Fruit fly (Drosophila melanogaster): ENCODE data around the gene TwdlJ.

Gene TwdlJ

DNA sequence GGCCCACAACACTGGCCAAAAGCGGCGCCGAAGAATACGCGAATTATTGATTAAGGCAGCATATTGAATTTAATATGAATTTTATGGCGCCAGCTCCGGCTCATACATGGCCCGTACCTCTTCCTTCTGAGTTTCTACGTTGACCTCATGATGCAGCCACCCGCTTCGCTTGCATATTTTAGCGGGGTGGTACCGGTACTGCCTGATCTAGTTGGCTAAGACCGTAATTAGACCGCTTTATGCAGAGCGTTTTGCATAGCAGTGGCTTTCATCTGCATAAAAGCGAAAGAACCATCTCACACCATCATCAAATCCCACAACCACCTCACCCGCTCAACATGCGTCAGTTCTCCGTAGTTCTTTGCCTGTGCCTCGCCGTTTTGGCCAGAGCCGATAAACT lies at the start of gene TwdlJ:
Gene TwdlJ, plus strand, starts transcription at position 301 of the 400 bp plus-strand sequence.
- TF ChIP-seq noc (tag; optimal IDR thresholded peaks at IDR 0.05) = no peak

DNA sequence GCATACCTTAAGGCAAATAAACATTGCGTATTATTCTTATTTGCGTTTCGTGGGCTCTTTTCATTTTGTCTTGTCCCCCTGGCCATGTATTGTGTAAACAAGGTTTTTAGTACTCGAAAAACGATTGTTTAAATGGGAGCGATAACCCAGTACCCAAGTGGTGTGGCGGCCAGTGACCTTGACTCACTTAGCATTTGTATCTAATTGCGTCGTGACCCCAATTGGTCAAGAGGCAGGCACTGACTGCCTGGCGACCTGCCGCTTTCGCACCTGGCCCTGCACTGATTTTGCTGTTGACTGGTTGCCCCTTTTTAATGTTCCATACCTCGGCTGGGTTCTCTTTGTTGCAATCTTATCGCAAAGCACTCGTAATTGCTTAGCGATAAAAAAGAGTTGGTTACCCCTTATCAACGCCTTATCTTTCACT lies 41.5 kb upstream of the TwdlJ start:
- no peak for TF ChIP-seq noc (tag; optimal IDR thresholded peaks at IDR 0.05)

DNA sequence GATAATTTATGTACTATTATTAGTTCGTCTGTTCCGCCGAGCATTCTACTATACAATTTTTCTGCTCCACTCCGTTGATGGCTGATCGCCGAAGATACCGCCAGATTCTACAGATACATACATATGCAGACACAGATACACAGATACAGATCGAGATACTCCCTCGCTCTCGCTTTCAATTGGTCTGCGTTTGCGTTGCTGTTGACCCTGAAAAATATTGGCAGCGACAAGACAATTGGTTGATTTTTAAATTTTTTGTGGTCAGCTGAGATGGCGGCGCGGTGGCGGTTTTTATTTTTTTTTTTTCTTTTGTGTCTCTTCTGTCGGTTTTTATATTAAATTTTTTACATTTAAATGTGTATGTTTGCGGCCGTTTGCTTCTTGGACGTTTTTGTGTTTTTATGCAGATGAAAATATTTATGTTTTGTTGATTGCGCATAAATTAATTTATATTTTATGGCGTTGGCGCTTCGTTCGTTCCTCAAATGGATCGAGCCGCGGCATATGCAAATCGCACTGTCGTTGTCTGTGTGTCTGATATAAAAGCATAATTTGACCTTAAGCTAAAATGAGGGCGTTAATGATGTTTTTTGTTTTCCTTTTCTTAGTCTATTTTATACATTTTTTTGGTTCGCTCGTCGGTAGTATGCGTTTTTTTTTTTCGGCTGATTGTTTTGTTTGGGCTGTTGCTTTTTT lies 35.7 kb upstream of the TwdlJ start:
- TF ChIP-seq noc (tag; optimal IDR thresholded peaks at IDR 0.05) = no peak

DNA sequence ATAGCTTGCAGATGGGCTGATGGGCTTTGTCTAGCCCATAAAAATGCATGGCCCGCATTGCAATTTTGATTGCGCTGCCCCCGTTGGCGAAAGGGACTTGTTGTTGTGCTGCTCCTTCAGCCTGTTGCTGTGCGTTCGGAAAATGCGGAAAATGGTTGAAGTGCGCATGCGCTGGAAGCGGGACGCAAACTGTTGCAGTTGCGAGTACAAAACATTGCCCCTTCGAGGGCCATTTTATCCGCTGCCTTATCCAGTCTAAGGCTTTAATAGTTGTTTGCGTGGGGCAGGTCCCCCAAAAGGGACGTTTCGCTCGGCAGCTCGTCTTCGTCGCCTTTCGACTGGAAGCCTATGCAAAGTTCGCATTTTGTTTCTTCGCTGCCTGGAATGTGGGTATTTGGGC lies 23.2 kb upstream of the TwdlJ start:
- TF ChIP-seq noc (tag; optimal IDR thresholded peaks at IDR 0.05) = no peak

DNA sequence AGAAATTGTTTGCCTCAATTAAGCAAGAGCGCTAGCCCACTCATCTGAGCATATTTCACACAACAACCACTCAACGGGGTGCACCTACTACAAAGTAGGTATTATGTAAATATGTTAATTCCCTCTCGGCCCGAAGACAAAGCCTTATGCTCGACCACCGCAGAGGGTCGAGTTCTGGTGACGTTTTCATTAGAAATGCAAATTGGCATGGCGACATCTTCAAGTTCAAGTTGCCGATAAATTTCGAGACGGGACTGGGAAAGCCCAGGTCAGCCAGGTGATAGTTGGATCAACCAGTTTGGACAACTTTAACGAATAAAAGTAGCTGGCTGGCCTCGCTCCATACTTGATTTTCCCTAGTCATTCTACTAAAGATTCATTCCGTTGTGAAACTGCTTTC lies 14.3 kb upstream of the TwdlJ start:
- no peak for TF ChIP-seq noc (tag; optimal IDR thresholded peaks at IDR 0.05)

DNA sequence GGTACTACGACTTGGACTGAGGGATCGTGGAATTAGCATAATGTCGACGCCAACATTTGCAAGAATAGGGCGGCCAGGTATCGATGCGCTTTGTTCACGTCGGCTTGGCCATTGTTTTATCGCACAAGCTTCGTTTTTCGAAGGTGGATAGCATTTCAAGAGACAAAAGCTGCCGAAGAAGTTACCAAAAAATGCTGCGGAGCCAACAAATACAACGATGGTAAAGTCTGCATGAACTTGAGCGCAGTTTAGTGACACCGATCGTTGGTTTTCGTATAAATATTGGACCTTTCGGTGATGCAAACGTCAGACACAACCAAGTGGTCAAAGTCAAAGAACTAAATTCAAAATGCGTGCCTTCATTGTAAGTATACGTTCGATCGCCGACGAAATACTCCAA lies 10.9 kb upstream of the TwdlJ start, which contains the start of gene TwdlM:
Gene TwdlM, plus strand, starts transcription at position 301 of the 400 bp plus-strand sequence.
- no peak for TF ChIP-seq noc (tag; optimal IDR thresholded peaks at IDR 0.05)

DNA sequence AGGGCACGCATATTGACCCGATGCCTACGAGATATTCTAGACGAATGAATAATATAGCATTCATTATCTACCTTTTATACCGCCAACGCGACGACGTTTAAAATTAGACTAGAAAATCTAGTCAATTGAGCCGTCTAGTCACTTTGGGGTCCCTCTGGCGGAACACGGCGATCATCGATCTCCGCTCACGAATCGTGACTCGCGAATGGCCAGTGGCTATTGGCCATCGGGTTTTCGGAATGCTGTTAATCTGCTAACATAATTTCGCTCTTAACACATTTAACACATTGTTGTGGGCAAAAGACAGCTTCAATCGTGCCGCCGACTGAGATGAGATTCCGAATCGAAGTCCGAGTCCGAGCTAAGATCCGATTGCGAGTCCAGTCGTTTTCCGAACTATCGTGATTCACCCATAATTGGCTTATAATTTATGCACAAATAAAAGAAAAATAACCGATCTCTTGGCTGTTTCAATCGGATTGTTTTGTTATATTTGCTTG lies 8.4 kb upstream of the TwdlJ start, which contains the start of gene TwdlP:
Gene TwdlP, minus strand, starts transcription at position 51 of the 500 bp plus-strand sequence.
- TF ChIP-seq noc (tag; optimal IDR thresholded peaks at IDR 0.05) = no peak

DNA sequence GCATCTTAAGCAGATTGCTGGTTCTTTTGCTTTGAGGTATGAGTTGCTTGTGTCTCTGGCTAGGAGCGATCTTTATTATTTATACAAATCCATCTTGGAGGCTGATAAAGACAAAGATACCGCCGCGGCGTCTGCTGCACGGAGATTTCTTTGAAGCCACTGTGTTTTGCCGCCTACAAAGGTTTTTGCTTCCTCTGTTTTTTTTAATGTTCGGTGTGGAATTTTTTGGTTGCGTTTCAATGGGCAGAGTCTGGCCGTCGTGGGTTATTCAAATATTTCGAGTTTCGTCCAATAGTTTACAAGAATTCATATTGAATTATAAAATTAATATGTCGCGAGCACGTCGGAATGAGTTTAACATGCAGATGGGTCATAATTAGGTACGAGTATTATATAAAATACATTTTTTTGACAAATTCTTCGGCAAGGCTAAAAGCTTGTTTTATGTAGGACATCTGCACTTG lies 6.2 kb upstream of the TwdlJ start, which contains the start of gene TwdlB:
Gene TwdlB, minus strand, starts transcription at position 51 of the 464 bp plus-strand sequence.
- TF ChIP-seq noc (tag; optimal IDR thresholded peaks at IDR 0.05) = no peak

DNA sequence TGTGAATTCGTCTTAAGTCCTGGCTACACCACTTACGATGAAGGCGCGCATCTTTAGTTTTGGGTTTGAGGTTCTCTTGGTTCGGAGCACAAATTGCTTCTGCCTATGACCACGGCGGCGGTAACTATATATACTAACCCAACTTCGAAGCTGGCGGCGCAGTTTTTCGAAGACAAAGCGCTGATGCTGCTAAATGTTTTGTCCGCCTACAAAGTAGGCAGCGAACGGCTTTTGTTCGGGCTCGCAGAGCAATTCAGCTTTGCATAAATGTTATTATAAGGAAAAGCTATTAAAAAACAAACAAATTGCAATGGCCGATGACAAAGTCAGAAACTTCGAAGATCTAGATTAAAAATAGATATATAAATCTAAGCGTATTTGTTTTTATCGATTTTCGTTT lies 4.2 kb upstream of the TwdlJ start, which contains the start of gene TwdlL:
Gene TwdlL, minus strand, starts transcription at position 101 of the 400 bp plus-strand sequence.
- no peak for TF ChIP-seq noc (tag; optimal IDR thresholded peaks at IDR 0.05)

DNA sequence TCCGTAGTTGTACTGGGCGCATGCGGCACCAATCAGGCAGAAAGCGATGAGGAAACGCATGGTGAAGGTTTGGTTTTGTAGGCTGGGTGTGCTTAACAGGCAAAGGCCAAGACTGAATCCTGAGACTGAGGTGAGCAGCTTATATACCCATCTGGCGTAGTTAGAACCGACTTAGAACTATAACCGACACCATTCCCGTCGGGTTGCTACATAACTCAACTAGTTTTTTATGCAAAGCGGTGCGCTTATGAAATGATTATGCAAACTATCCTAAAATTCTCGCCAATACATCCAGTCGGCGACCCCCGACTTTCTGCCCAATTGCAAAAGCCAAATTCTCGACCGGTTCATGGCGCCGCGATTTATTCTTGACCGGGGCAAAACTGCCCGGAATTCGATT lies 3.1 kb upstream of the TwdlJ start, which contains the start of gene TwdlO:
Gene TwdlO, minus strand, starts transcription at position 101 of the 400 bp plus-strand sequence.
- no peak for TF ChIP-seq noc (tag; optimal IDR thresholded peaks at IDR 0.05)

DNA sequence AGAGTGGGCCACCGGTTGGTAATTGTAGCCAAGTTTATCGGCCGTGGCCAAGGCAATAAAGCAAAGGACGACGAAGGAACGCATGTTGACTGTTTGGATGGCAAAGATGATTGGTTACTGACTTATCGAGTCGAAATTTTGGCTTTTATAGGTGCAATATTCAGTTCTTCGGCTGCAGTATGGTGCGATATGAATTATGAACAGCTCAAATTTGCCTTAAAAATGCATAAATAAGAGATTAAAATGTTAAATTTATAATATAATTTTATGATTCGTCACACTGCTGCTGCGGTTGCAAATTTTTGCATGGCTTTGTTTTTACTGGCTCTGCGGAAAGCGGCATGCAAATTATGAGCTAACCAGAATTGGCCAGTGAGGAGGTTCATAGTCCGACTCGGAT lies 1.1 kb upstream of the TwdlJ start, which contains the start of gene TwdlK:
Gene TwdlK, minus strand, starts transcription at position 101 of the 400 bp plus-strand sequence.
- no peak for TF ChIP-seq noc (tag; optimal IDR thresholded peaks at IDR 0.05)

DNA sequence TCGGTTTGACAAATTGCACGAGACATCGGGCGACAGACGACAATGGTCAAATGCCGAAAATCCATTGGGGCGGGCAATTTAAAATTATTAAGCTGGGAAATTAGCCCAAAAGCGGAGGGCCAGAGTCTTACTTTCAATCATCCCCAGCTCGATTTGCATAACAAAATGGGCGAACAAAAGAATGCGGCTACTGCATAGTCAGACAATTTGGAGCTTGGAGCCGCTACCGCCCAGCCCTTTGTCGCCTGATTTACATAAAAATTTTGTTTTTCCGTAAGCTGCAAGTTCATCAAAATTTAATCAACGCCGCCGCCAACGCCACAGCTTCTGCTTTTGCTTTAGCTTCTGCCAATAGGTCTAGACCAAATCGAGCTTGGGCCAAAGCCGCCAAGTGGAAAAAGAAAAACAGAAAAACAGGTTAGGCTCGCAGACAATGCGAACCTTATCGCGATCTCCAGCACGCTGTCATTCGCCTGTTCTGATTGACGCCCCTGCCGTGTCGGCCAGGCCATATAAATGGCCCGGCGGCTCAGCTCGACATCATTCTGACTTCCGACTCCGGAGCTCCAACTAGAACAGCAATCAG lies 1.7 kb downstream of the TwdlJ start, which contains the start of gene TwdlN:
Gene TwdlN, plus strand, starts transcription at position 536 of the 586 bp plus-strand sequence.
- TF ChIP-seq noc (tag; optimal IDR thresholded peaks at IDR 0.05) = no peak

DNA sequence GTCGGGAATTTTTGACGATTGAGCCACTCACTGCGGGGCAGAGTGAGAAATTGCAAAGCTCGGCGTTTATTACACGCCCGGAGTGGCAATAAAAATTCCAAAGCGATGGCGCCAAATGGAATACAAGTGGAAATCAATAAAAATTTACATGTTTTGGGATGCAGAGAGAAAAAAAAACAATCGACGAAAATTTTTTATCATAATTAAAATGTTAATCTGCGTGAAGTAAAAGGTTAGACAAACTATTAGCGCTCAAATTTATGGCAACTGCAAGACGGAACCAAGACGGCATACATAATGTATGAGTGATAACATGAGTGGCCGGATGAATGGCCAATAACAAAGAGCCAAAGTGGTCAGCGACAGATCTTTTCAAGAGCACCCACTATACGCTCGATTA lies 3.3 kb downstream of the TwdlJ start:
- no peak for TF ChIP-seq noc (tag; optimal IDR thresholded peaks at IDR 0.05)

DNA sequence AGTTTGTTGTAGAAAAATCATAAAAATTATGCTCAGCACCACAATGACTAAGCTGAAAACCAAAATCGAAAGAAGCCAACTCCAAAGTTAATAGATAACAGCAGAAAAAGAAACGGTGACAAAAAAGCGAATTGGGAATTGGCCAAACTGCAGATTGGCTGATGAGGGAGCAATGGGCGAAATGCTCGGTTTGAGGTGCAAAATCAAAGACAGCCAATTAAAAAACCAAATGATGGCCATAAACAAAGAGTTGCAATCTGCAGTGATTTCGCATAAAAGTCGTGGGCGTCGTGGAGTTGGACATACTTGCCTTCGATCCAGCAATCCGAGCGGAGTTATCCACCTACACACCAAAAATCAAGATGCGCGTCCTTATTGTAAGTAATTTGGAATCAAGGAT lies 3.7 kb downstream of the TwdlJ start, which contains the start of gene TwdlH:
Gene TwdlH, plus strand, starts transcription at position 301 of the 400 bp plus-strand sequence.
- no peak for TF ChIP-seq noc (tag; optimal IDR thresholded peaks at IDR 0.05)

DNA sequence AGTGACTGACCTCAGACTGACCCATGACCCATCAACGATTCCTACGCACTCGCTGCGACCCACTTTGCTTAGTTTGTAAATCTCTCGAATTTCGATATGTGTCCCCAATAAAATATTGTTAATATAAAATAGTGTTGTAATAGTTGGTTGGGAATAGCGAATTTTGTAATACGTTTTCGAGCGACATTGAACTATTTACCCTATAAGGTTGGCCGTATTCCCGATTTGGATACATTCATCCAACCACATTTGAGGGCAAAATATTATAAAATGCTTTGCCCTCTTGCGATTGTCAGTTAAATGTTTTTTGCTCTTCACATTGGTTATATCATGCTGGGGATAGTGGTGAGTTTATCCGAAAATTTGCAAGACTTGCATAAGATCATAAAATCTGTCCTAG lies 4.9 kb downstream of the TwdlJ start, which contains the start of gene TwdlR:
Gene TwdlR, plus strand, starts transcription at position 301 of the 400 bp plus-strand sequence.
- no peak for TF ChIP-seq noc (tag; optimal IDR thresholded peaks at IDR 0.05)

DNA sequence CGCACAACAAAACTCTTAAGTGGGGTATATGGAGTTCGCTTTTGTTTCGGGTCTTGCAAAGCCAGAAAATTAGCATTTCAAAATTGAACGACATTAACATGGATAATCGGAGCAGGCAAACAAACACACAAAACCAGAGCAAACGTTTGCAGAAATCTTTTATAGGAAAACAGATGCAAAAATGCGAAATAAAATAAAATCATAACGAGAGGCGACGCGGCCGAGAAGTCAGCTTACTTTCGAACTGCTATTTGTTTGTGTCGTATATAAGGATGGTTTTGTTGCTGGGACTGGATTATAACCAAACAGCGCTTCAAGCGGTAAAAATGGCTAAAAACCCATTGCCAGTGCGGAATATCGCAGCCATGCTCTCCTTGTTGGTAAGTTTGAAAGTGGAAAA lies 6.7 kb downstream of the TwdlJ start, which contains the start of gene TwdlS:
Gene TwdlS, plus strand, starts transcription at position 301 of the 400 bp plus-strand sequence.
- TF ChIP-seq noc (tag; optimal IDR thresholded peaks at IDR 0.05) = no peak

Measured in whole organism, larva.